Worm (Caenorhabditis elegans): ENCODE results near the gene R03D7.8.

DNA sequence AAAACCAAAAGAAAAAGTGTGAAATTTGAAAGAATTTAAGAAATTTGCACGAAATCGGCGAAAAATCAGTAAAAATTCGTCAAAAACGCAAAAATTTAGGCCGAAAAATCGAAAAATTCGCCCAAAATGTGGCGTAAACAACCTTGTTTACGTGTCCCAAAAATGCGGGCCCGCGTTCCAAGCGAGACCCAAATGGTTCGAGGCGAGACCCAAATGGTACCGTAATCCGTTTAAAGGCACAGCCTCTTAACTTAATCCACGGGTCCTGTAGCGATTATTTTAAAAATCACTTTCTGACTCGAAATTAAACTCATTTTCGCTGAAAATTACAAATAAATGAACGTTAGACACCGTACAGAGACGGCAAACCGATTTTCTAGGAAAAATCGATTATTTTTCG, 21.4 kb downstream of the R03D7.8 start:
- no peak for TF ChIP-seq bed-1 (GFP tag; IDR thresholded peaks at IDR 0.05)
- TF ChIP-seq Y53F4B.3 (GFP tag; IDR thresholded peaks at IDR 0.05), result no peak
- no peak for TF ChIP-seq nfya-2 (GFP tag; IDR thresholded peaks at IDR 0.05)
- no peak for TF ChIP-seq hlh-12 (tag; optimal IDR thresholded peaks at IDR 0.05)
- no peak for TF ChIP-seq Y53G8AR.9 (GFP tag; conservative IDR thresholded peaks at IDR 0.05)

All from whole organism, young adult.